Worm (Caenorhabditis elegans) whole organism, L4 larva: ENCODE data around the gene cox-10.

Experiments used
- F37D6.2 ChIP-seq: sonication (generic microtip); optimal IDR thresholded peaks from 2 replicates; lab custom pipeline; 2016; ENCODE audit warnings: mild to moderate bottlenecking, missing genetic modification characterization, missing compliant biosample characterization
- F44E2.7 ChIP-seq: fragments of 200-800 bp; sonication (Bioruptor generic); IDR thresholded peaks from 2 replicates; pipeline ENCODE4 v2.1.2; 2022; ENCODE audit warnings: missing genetic modification characterization, missing compliant biosample characterization
- F49E8.2 ChIP-seq: sonication (generic microtip); optimal IDR thresholded peaks from 2 replicates; lab custom pipeline; 2016; ENCODE audit warnings: missing compliant biosample characterization, mild to moderate bottlenecking, missing genetic modification characterization, borderline replicate concordance
- R02D3.7 ChIP-seq: fragments of 150-350 bp; sonication (generic microtip); optimal IDR thresholded peaks from 3 replicates; lab custom pipeline; 2014; ENCODE audit warnings: missing biosample characterization, missing genetic modification characterization
- T20F7.1 ChIP-seq: fragments of 200-800 bp; sonication (Bioruptor generic); optimal IDR thresholded peaks from 2 replicates; lab custom pipeline; 2018; ENCODE audit warnings: mild to moderate bottlenecking, missing genetic modification characterization, missing compliant biosample characterization
- Y75B8A.6 ChIP-seq: fragments of 200-800 bp; sonication (Bioruptor generic); IDR thresholded peaks from 2 replicates; pipeline ENCODE4 v1.3.6; 2022; ENCODE audit warnings: missing genetic modification reagents, missing genetic modification characterization, missing compliant biosample characterization
- ceh-20 ChIP-seq: fragments of 200-800 bp; sonication (Bioruptor generic); IDR thresholded peaks from 2 replicates; pipeline ENCODE4 v1.3.6; 2022; ENCODE audit warnings: missing genetic modification reagents, missing genetic modification characterization, missing compliant biosample characterization
- ceh-28 ChIP-seq: fragments of 150-350 bp; optimal IDR thresholded peaks from 2 replicates; lab custom pipeline; 2014; ENCODE audit warnings: missing biosample characterization, missing genetic modification reagents, missing genetic modification characterization
- ceh-44 ChIP-seq: fragments of 200-800 bp; sonication (Bioruptor generic); IDR thresholded peaks from 2 replicates; pipeline ENCODE4 v1.3.6; 2022; ENCODE audit warnings: missing genetic modification reagents, missing genetic modification characterization, missing compliant biosample characterization
- ceh-62 ChIP-seq: sonication (generic microtip); optimal IDR thresholded peaks from 2 replicates; lab custom pipeline; 2017; ENCODE audit warnings: missing biosample characterization, missing genetic modification characterization
- daf-16 ChIP-seq, 3 experiments: sonication (generic microtip); optimal IDR thresholded peaks; 2 replicates each; lab custom pipeline; 2016 to 2017; ENCODE audit warnings: missing genetic modification characterization in 3 of 3, missing genetic modification reagents in 3 of 3, mild to moderate bottlenecking in 2 of 3, missing compliant biosample characterization in 2 of 3, missing biosample characterization in 1 of 3, moderate library complexity in 1 of 3
- dmd-9 ChIP-seq: fragments of 200-800 bp; sonication (Bioruptor generic); IDR thresholded peaks from 2 replicates; pipeline ENCODE4 v1.3.6; 2022; ENCODE audit warnings: missing genetic modification reagents, missing genetic modification characterization, missing compliant biosample characterization
- dpl-1 ChIP-seq: fragments of 150-350 bp; optimal IDR thresholded peaks from 2 replicates; lab custom pipeline; 2014; ENCODE audit warnings: missing biosample characterization, missing genetic modification reagents, missing genetic modification characterization
- duxl-1 ChIP-seq: sonication (generic microtip); optimal IDR thresholded peaks from 2 replicates; lab custom pipeline; 2016; ENCODE audit warnings: mild to moderate bottlenecking, missing genetic modification characterization, moderate library complexity, missing compliant biosample characterization; ENCODE audit not compliant: poor library complexity
- dve-1 ChIP-seq: sonication (generic microtip); optimal IDR thresholded peaks from 2 replicates; lab custom pipeline; 2017; ENCODE audit warnings: antibody characterized with exemption, mild to moderate bottlenecking, missing genetic modification characterization, missing compliant biosample characterization; ENCODE audit not compliant: insufficient read depth
- egl-43 ChIP-seq: fragments of 200-800 bp; sonication (Bioruptor generic); IDR thresholded peaks from 2 replicates; pipeline ENCODE4 v1.3.6; 2022; ENCODE audit warnings: missing genetic modification reagents, missing genetic modification characterization, missing compliant biosample characterization
- fkh-10 ChIP-seq: fragments of 150-350 bp; optimal IDR thresholded peaks from 2 replicates; lab custom pipeline; 2014; ENCODE audit warnings: missing biosample characterization, missing genetic modification reagents, missing genetic modification characterization
- gei-8 ChIP-seq: fragments of 200-800 bp; sonication (Bioruptor generic); optimal IDR thresholded peaks from 2 replicates; lab custom pipeline; 2018; ENCODE audit warnings: mild to moderate bottlenecking, missing genetic modification characterization, missing compliant biosample characterization
- hlh-30 ChIP-seq: sonication (generic microtip); optimal IDR thresholded peaks from 2 replicates; lab custom pipeline; 2017; ENCODE audit warnings: antibody characterized with exemption, mild to moderate bottlenecking, missing genetic modification characterization, missing compliant biosample characterization; ENCODE audit not compliant: insufficient read depth
- hmg-1.1 ChIP-seq: fragments of 200-800 bp; sonication (Bioruptor generic); IDR thresholded peaks from 2 replicates; pipeline ENCODE4 v1.3.6; 2022; ENCODE audit warnings: missing genetic modification reagents, missing genetic modification characterization, missing compliant biosample characterization
- lim-7 ChIP-seq: fragments of 200-800 bp; sonication (Bioruptor generic); IDR thresholded peaks from 2 replicates; pipeline ENCODE4 v1.3.6; 2022; ENCODE audit warnings: missing genetic modification characterization, missing compliant biosample characterization
- lin-29 ChIP-seq: fragments of 200-800 bp; sonication (Bioruptor generic); IDR thresholded peaks from 2 replicates; pipeline ENCODE4 v1.3.6; 2022; ENCODE audit warnings: missing genetic modification reagents, missing genetic modification characterization, missing compliant biosample characterization
- lir-3 ChIP-seq: sonication (generic microtip); optimal IDR thresholded peaks from 2 replicates; lab custom pipeline; 2016; ENCODE audit warnings: mild to moderate bottlenecking, missing genetic modification characterization, missing compliant biosample characterization
- lsy-2 ChIP-seq, 2 experiments: fragments of 150-350 bp in 1 of 2; sonication (generic microtip) in 1 of 2; optimal IDR thresholded peaks; 2 replicates each; lab custom pipeline; 2014 to 2017; ENCODE audit warnings: missing biosample characterization in 2 of 2, missing genetic modification characterization in 2 of 2
- madf-9 ChIP-seq: fragments of 200-800 bp; sonication (Bioruptor generic); conservative IDR thresholded peaks from 2 replicates; pipeline ENCODE4 v1.3.6; 2022; ENCODE audit warnings: missing genetic modification reagents, missing genetic modification characterization, missing compliant biosample characterization
- mdt-29 ChIP-seq: fragments of 200-800 bp; sonication (Bioruptor generic); IDR thresholded peaks from 2 replicates; pipeline ENCODE4 v1.3.6; 2022; ENCODE audit warnings: missing genetic modification reagents, missing genetic modification characterization, missing compliant biosample characterization
- mep-1 ChIP-seq: fragments of 150-350 bp; sonication (generic microtip); optimal IDR thresholded peaks from 3 replicates; lab custom pipeline; 2014; ENCODE audit warnings: missing biosample characterization, missing genetic modification characterization
- mes-2 ChIP-seq: sonication (generic microtip); optimal IDR thresholded peaks from 2 replicates; lab custom pipeline; 2016; ENCODE audit warnings: missing genotype, mild to moderate bottlenecking, missing genetic modification characterization, missing compliant biosample characterization; ENCODE audit not compliant: poor library complexity, severe bottlenecking
- nhr-10 ChIP-seq: fragments of 150-350 bp; optimal IDR thresholded peaks from 2 replicates; lab custom pipeline; 2014; ENCODE audit warnings: missing biosample characterization, missing genetic modification characterization
- nhr-11 ChIP-seq: fragments of 150-350 bp; optimal IDR thresholded peaks from 2 replicates; lab custom pipeline; 2014; ENCODE audit warnings: missing biosample characterization, missing genetic modification characterization
- nhr-111 ChIP-seq: fragments of 200-800 bp; sonication (Bioruptor generic); optimal IDR thresholded peaks from 2 replicates; lab custom pipeline; 2018; ENCODE audit warnings: mild to moderate bottlenecking, missing genetic modification characterization, missing compliant biosample characterization
- nhr-25 ChIP-seq: sonication (generic microtip); optimal IDR thresholded peaks from 2 replicates; lab custom pipeline; 2017; ENCODE audit warnings: missing genetic modification characterization, mild to moderate bottlenecking, missing compliant biosample characterization, antibody characterized with exemption, moderate library complexity, borderline replicate concordance; ENCODE audit not compliant: insufficient read depth
- nhr-28 ChIP-seq: fragments of 150-350 bp; optimal IDR thresholded peaks from 2 replicates; lab custom pipeline; 2014; ENCODE audit warnings: missing biosample characterization, missing genetic modification characterization
- nhr-48 ChIP-seq: sonication (generic microtip); optimal IDR thresholded peaks from 2 replicates; lab custom pipeline; 2016; ENCODE audit warnings: mild to moderate bottlenecking, missing genetic modification characterization, missing compliant biosample characterization
- nhr-6 ChIP-seq: fragments of 150-350 bp; optimal IDR thresholded peaks from 2 replicates; lab custom pipeline; 2014; ENCODE audit warnings: missing biosample characterization, missing genetic modification characterization
- nhr-76 ChIP-seq: fragments of 150-350 bp; optimal IDR thresholded peaks from 2 replicates; lab custom pipeline; 2014; ENCODE audit warnings: missing biosample characterization, missing genetic modification characterization
- php-3 ChIP-seq: fragments of 200-800 bp; sonication (Bioruptor generic); IDR thresholded peaks from 2 replicates; pipeline ENCODE4 v1.3.6; 2022; ENCODE audit warnings: missing genetic modification reagents, missing genetic modification characterization, missing compliant biosample characterization
- pqm-1 ChIP-seq: sonication (generic microtip); optimal IDR thresholded peaks from 2 replicates; lab custom pipeline; 2017; ENCODE audit warnings: missing biosample characterization, missing genetic modification characterization
- rbr-2 ChIP-seq: sonication (generic microtip); optimal IDR thresholded peaks from 2 replicates; lab custom pipeline; 2016; ENCODE audit warnings: missing genotype, missing genetic modification characterization, missing compliant biosample characterization
- saeg-2 ChIP-seq: fragments of 200-800 bp; sonication (Bioruptor generic); IDR thresholded peaks from 2 replicates; pipeline ENCODE4 v1.3.6; 2022; ENCODE audit warnings: missing genetic modification reagents, missing genetic modification characterization, missing compliant biosample characterization
- snpc-1.2 ChIP-seq: fragments of 200-800 bp; sonication (Bioruptor generic); IDR thresholded peaks from 2 replicates; pipeline ENCODE4 v1.3.6; 2022; ENCODE audit warnings: missing genetic modification reagents, missing genetic modification characterization, missing compliant biosample characterization
- spr-3 ChIP-seq: fragments of 200-800 bp; sonication (Bioruptor generic); optimal IDR thresholded peaks from 2 replicates; lab custom pipeline; 2018; ENCODE audit warnings: mild to moderate bottlenecking, missing genetic modification characterization, missing compliant biosample characterization
- unc-62 ChIP-seq, 3 experiments: fragments of 150-350 bp in 1 of 3; sonication (generic microtip); optimal IDR thresholded peaks in 2 of 3; peaks in 1 of 3; 1 replicate in 1 of 3; 2 replicates in 2 of 3; lab custom pipeline; 2014 to 2017; ENCODE audit warnings: missing biosample characterization in 3 of 3, missing genetic modification characterization in 3 of 3, missing genetic modification reagents in 3 of 3, missing genotype in 1 of 3
- vab-7 ChIP-seq: fragments of 200-800 bp; sonication (Bioruptor generic); IDR thresholded peaks from 2 replicates; pipeline ENCODE4 v1.3.6; 2022; ENCODE audit warnings: missing genetic modification reagents, missing genetic modification characterization, missing compliant biosample characterization
- zip-11 ChIP-seq: fragments of 200-800 bp; sonication (Bioruptor generic); IDR thresholded peaks from 2 replicates; pipeline ENCODE4 v1.3.6; 2022; ENCODE audit warnings: missing genetic modification characterization, missing compliant biosample characterization
- ztf-7 ChIP-seq: fragments of 150-350 bp; optimal IDR thresholded peaks from 2 replicates; lab custom pipeline; 2014; ENCODE audit warnings: missing biosample characterization, missing genetic modification characterization

cox-10 gene

DNA sequence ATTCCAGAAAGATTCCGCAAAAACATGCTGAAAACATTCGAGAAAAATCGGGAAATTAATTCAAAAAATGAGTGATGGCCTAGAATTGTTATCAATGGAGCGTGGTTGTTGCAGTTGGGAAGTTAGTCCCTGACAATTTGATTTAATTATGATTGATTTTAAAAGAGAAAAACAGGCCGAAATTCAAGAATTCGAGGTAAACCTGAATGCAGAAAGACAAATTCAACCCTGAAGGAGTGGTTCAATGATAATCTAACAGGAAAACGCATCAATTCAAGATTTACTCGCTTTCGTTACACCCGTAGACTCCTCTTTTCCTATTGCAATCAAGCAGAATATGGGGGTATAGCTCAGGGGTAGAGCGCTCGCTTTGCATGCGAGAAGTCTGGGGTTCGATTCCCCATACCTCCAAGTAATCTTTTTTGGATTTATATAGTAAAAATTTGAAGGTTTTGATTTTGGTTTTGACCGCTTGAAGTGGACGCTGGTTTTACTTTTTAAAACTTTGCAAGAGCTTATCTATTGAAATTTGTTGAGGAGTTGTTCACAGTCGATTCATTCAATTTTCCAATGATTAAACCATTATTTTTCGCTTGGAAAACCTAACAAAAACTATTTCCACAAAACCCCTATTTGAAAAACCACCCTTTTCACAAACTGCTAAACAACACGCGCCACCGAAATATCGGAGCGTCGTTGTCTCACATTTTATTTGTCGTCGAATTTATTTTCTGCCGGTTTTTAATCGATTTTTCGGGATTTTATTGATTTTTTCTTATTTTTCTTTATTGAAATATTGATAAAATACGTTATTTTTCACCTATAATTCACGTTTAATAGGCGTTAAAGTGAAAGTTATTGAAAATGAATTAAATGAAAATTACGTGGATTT, 1.5 kb upstream of the cox-10 start:
- peak; percentile 35 for TF ChIP-seq nhr-48 (tag; lab: Kevin White, UChicago)
- TF ChIP-seq duxl-1, result peak; percentile 63
- TF ChIP-seq dpl-1 (GFP tag; lab: Kevin White, UChicago), result peak; percentile 84
- peak; percentile 66 for TF ChIP-seq rbr-2
- TF ChIP-seq lim-7 (GFP tag; lab: Robert Waterston, UW), result peak; percentile 94
- peak; percentile 10 for TF ChIP-seq nhr-76 (tag; lab: Kevin White, UChicago)
- peak; percentile 58 for TF ChIP-seq nhr-6
- peak; percentile 69 for TF ChIP-seq mep-1 (tag; lab: Kevin White, UChicago)
- peak; percentile 53 for TF ChIP-seq nhr-11 (tag; lab: Kevin White, UChicago)
- TF ChIP-seq ceh-62 (tag; lab: Kevin White, UChicago), result no peak
- peak; percentile 17 for TF ChIP-seq F37D6.2 (tag; lab: Kevin White, UChicago)
- TF ChIP-seq ceh-20 (GFP tag; lab: Robert Waterston, UW), result peak; percentile 49; the same call in 1 of the 2 replicates
- peak; percentile 44 for TF ChIP-seq hlh-30
- TF ChIP-seq nhr-111, result peak; percentile 78
- peak; percentile 86; the same call in 1 of the 2 replicates for TF ChIP-seq F44E2.7 (GFP tag; lab: Robert Waterston, UW)
- peak; percentile 93 for TF ChIP-seq egl-43 (GFP tag; lab: Robert Waterston, UW)
- TF ChIP-seq spr-3 (GFP tag; lab: Kevin White, UChicago), result peak; percentile 85
- TF ChIP-seq R02D3.7 (tag; lab: Kevin White, UChicago), result peak; percentile 16
- peak; percentile 58 for TF ChIP-seq lir-3
- TF ChIP-seq F49E8.2 (tag; lab: Kevin White, UChicago), result peak; percentile 67
- TF ChIP-seq nhr-10 (tag; lab: Kevin White, UChicago), result no peak
- TF ChIP-seq daf-16 (GFP tag; optimal IDR thresholded peaks at IDR 0.05; lab: Kevin White, UChicago), result peak; percentile 8 to 91
- peak; percentile 54 for TF ChIP-seq daf-16 (tag; optimal IDR thresholded peaks at IDR 0.05; lab: Kevin White, UChicago)
- peak; percentile 65 for TF ChIP-seq dmd-9
- no peak for TF ChIP-seq unc-62 (GFP tag; optimal IDR thresholded peaks at IDR 0.05 in 1 of 2; lab: Kevin White, UChicago)
- no peak for TF ChIP-seq unc-62 (tag; optimal IDR thresholded peaks at IDR 0.05; lab: Kevin White, UChicago)
- peak; percentile 56 for TF ChIP-seq fkh-10 (GFP tag; lab: Kevin White, UChicago)
- no peak for TF ChIP-seq madf-9 (GFP tag; lab: Robert Waterston, UW)
- TF ChIP-seq mdt-29 (GFP tag; lab: Robert Waterston, UW), result peak; percentile 69; the same call in 1 of the 2 replicates
- TF ChIP-seq zip-11 (GFP tag; lab: Robert Waterston, UW), result 0 out of 2 replicates have a peak, but pooled peaks have one; percentile 22
- no peak for TF ChIP-seq pqm-1 (tag; lab: Kevin White, UChicago)
- TF ChIP-seq php-3 (GFP tag; lab: Robert Waterston, UW), result 0 out of 2 replicates have a peak, but pooled peaks have one; percentile 54
- no peak for TF ChIP-seq saeg-2 (GFP tag; lab: Robert Waterston, UW)
- TF ChIP-seq T20F7.1 (GFP tag; lab: Kevin White, UChicago), result peak; percentile 96
- TF ChIP-seq lin-29, result no peak
- TF ChIP-seq mes-2 (tag; lab: Kevin White, UChicago), result peak; percentile 98
- TF ChIP-seq vab-7 (GFP tag; lab: Robert Waterston, UW), result peak; percentile 67
- no peak; the same call in 1 of the 2 replicates for TF ChIP-seq ceh-44 (GFP tag; lab: Robert Waterston, UW)
- TF ChIP-seq ztf-7 (tag; lab: Kevin White, UChicago), result peak; percentile 59
- TF ChIP-seq ceh-28 (tag; lab: Kevin White, UChicago), result peak; percentile 66
- TF ChIP-seq lsy-2 (tag; optimal IDR thresholded peaks at IDR 0.05; lab: Kevin White, UChicago), result peak in 1 of 2 experiments; percentile 88
- TF ChIP-seq Y75B8A.6, result 0 out of 2 replicates have a peak, but pooled peaks have one; percentile 81
- TF ChIP-seq nhr-25, result no peak
- TF ChIP-seq gei-8, result peak; percentile 71
- peak; percentile 35; the same call in 1 of the 2 replicates for TF ChIP-seq hmg-1.1
- peak; percentile 26 for TF ChIP-seq nhr-28 (tag; lab: Kevin White, UChicago)
- peak; percentile 74; the same call in 1 of the 2 replicates for TF ChIP-seq snpc-1.2 (GFP tag; lab: Robert Waterston, UW)
- TF ChIP-seq dve-1 (tag; lab: Kevin White, UChicago), result peak; percentile 67
